Worm (Caenorhabditis elegans) whole organism, midembryonic: ENCODE data around the gene sri-9.

Source experiments
- T22C8.4 ChIP-seq: fragments of 200-800 bp; sonication (Bioruptor generic); IDR thresholded peaks from 2 replicates; pipeline ENCODE4 v1.3.6; 2022; ENCODE audit warnings: missing genetic modification characterization, missing compliant biosample characterization
- cog-1 ChIP-seq: sonication (generic microtip); optimal IDR thresholded peaks from 2 replicates; lab custom pipeline; 2016; ENCODE audit warnings: missing genetic modification characterization, missing compliant biosample characterization
- flt-1 ChIP-seq: fragments of 200-800 bp; sonication (Bioruptor generic); IDR thresholded peaks from 2 replicates; pipeline ENCODE4 v1.3.6; 2022; ENCODE audit warnings: missing genetic modification characterization, missing compliant biosample characterization
- klf-2 ChIP-seq: fragments of 200-800 bp; sonication (Bioruptor generic); conservative IDR thresholded peaks from 2 replicates; pipeline ENCODE4 v1.3.6; 2022; ENCODE audit warnings: missing genetic modification reagents, missing genetic modification characterization, missing compliant biosample characterization
- med-1 ChIP-seq: sonication (generic microtip); optimal IDR thresholded peaks from 2 replicates; lab custom pipeline; 2017; ENCODE audit warnings: missing genetic modification characterization, mild to moderate bottlenecking, missing compliant biosample characterization, antibody characterized with exemption, missing genetic modification reagents; ENCODE audit not compliant: insufficient read depth
- ref-1 ChIP-seq: fragments of 200-800 bp; sonication (Bioruptor generic); conservative IDR thresholded peaks from 2 replicates; pipeline ENCODE4 v1.3.6; 2022; ENCODE audit warnings: missing genetic modification reagents, missing genetic modification characterization, missing compliant biosample characterization
- tab-1 ChIP-seq: fragments of 200-800 bp; sonication (Bioruptor generic); IDR thresholded peaks from 2 replicates; pipeline ENCODE4 v1.3.6; 2022; ENCODE audit warnings: missing genetic modification characterization, missing compliant biosample characterization
- ztf-23 ChIP-seq: fragments of 200-800 bp; sonication (Bioruptor generic); IDR thresholded peaks from 2 replicates; pipeline ENCODE4 v1.3.6; 2022; ENCODE audit warnings: missing genetic modification reagents, missing genetic modification characterization, missing compliant biosample characterization
- ztf-29 ChIP-seq: fragments of 200-800 bp; sonication (Bioruptor generic); IDR thresholded peaks from 2 replicates; pipeline ENCODE4 v1.3.6; 2022; ENCODE audit warnings: missing genetic modification reagents, missing genetic modification characterization, missing compliant biosample characterization

DNA sequence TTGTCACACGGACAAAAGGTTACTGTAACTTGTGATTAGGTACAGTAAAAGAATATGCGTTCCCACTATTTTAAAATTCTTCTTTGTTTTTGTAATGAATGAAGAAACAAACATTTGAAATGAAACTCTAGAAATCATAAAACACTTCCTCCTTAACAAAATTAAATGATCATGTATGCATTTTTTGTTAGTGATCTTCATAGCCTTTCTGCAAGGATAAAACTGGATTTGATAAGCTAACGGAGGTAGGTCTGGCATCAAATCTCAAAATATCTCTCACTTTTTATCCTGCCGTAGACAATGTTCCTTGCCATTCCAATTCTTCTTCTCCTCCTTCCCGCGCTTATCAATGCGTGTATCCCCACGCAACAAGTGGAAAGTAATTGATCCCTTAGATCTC is 49.8 kb upstream of the sri-9 start, which contains the start of gene clec-238:
- TF ChIP-seq med-1 (GFP tag; lab: Kevin White, UChicago) (no peak), klf-2 (GFP tag; lab: Robert Waterston, UW) (no peak), ztf-23 (GFP tag; lab: Robert Waterston, UW) (no peak), tab-1 (GFP tag; lab: Robert Waterston, UW) (no peak), flt-1 (no peak), ref-1 (GFP tag; lab: Robert Waterston, UW) (no peak), cog-1 (tag; lab: Kevin White, UChicago) (no peak), ztf-29 (GFP tag; lab: Robert Waterston, UW) (no peak), T22C8.4 (GFP tag; lab: Robert Waterston, UW) (no peak)
